Fruit fly (Drosophila melanogaster) whole organism, adult: ENCODE results near the gene CG5866.

Experiments used
- CG11617 ChIP-seq: fragments of 200-800 bp; sonication (Bioruptor generic); optimal IDR thresholded peaks from 2 replicates; lab custom pipeline; 2017; ENCODE audit warnings: mild to moderate bottlenecking, missing biosample characterization, missing genetic modification reagents, missing genetic modification characterization
- CG12768 ChIP-seq: fragments of 200-800 bp; sonication (Bioruptor generic); optimal IDR thresholded peaks from 2 replicates; lab custom pipeline; 2017; ENCODE audit warnings: missing biosample characterization, missing genetic modification characterization, mild to moderate bottlenecking, moderate library complexity, missing genetic modification reagents
- CG14711 ChIP-seq: fragments of 200-800 bp; sonication (Bioruptor generic); optimal IDR thresholded peaks from 2 replicates; lab custom pipeline; 2018; ENCODE audit warnings: missing biosample characterization, mild to moderate bottlenecking, missing genetic modification characterization, moderate library complexity
- CG1620 ChIP-seq: fragments of 200-800 bp; sonication (Bioruptor generic); optimal IDR thresholded peaks from 2 replicates; lab custom pipeline; 2016; ENCODE audit warnings: missing biosample characterization, missing genetic modification characterization
- CG33017 ChIP-seq: fragments of 200-800 bp; sonication (Bioruptor generic); optimal IDR thresholded peaks from 2 replicates; lab custom pipeline; 2018; ENCODE audit warnings: missing biosample characterization, mild to moderate bottlenecking, missing genetic modification characterization, moderate library complexity
- CG5204 ChIP-seq: fragments of 200-800 bp; sonication (Bioruptor generic); optimal IDR thresholded peaks from 2 replicates; lab custom pipeline; 2016; ENCODE audit warnings: missing biosample characterization, missing genetic modification characterization
- CG7045 ChIP-seq: fragments of 200-800 bp; sonication (Bioruptor generic); optimal IDR thresholded peaks from 2 replicates; lab custom pipeline; 2017; ENCODE audit warnings: missing biosample characterization, mild to moderate bottlenecking, missing genetic modification characterization
- CG7101 ChIP-seq: fragments of 200-800 bp; sonication (Bioruptor generic); optimal IDR thresholded peaks from 2 replicates; lab custom pipeline; 2018; ENCODE audit warnings: missing biosample characterization, mild to moderate bottlenecking, missing genetic modification characterization, moderate library complexity
- Clk ChIP-seq: fragments of 200-800 bp; sonication (Bioruptor generic); optimal IDR thresholded peaks from 2 replicates; lab custom pipeline; 2017; ENCODE audit warnings: missing biosample characterization, missing genetic modification characterization
- Crg-1 ChIP-seq: fragments of 200-800 bp; sonication (Bioruptor generic); optimal IDR thresholded peaks from 2 replicates; lab custom pipeline; 2016; ENCODE audit warnings: missing biosample characterization, missing genetic modification characterization
- Hr96 ChIP-seq: fragments of 200-800 bp; sonication (Bioruptor generic); optimal IDR thresholded peaks from 2 replicates; lab custom pipeline; 2016; ENCODE audit warnings: missing biosample characterization, missing genetic modification characterization
- Mnt ChIP-seq: fragments of 200-800 bp; sonication (Bioruptor generic); optimal IDR thresholded peaks from 2 replicates; lab custom pipeline; 2016; ENCODE audit warnings: missing biosample characterization, mild to moderate bottlenecking, missing genetic modification characterization
- bab1 ChIP-seq: fragments of 200-800 bp; sonication (Bioruptor generic); optimal IDR thresholded peaks from 3 replicates; lab custom pipeline; 2019; ENCODE audit warnings: missing biosample characterization, mild to moderate bottlenecking, missing genetic modification characterization, moderate library complexity
- cic ChIP-seq: fragments of 200-800 bp; sonication (Bioruptor generic); optimal IDR thresholded peaks from 2 replicates; lab custom pipeline; 2017; ENCODE audit warnings: missing biosample characterization, mild to moderate bottlenecking, missing genetic modification characterization, moderate library complexity
- cnc ChIP-seq, 2 experiments: fragments of >200 bp; optimal IDR thresholded peaks; 2 replicates each; lab custom pipeline; 2017
- kay ChIP-seq: fragments of 200-800 bp; sonication (Bioruptor generic); peaks from one replicate; lab custom pipeline; 2016; ENCODE audit warnings: missing biosample characterization, missing genetic modification characterization, borderline replicate concordance
- ovo ChIP-seq: fragments of 200-800 bp; sonication (Bioruptor generic); optimal IDR thresholded peaks from 2 replicates; lab custom pipeline; 2016; ENCODE audit warnings: missing biosample characterization, missing genetic modification characterization
- pad ChIP-seq: fragments of 200-800 bp; sonication (Bioruptor generic); optimal IDR thresholded peaks from 3 replicates; lab custom pipeline; 2017; ENCODE audit warnings: missing biosample characterization, missing genetic modification characterization, mild to moderate bottlenecking, moderate library complexity, missing genetic modification reagents
- tj ChIP-seq: fragments of 200-800 bp; sonication (Bioruptor generic); optimal IDR thresholded peaks from 3 replicates; lab custom pipeline; 2017; ENCODE audit warnings: missing biosample characterization, mild to moderate bottlenecking, missing genetic modification characterization, moderate library complexity
- toe ChIP-seq: fragments of 200-800 bp; sonication (Bioruptor generic); optimal IDR thresholded peaks from 2 replicates; lab custom pipeline; 2016; ENCODE audit warnings: missing biosample characterization, missing genetic modification characterization

Gene CG5866

dm6 chr3R:17403618-17404017 is 11.9 kb upstream of the CG5866 start, which contains the start of gene CG34280:
Gene CG34280 (minus strand): TSS chr3R:17403718.
- TF ChIP-seq Clk (GFP tag; lab: Kevin White, UChicago) (no peak), kay (GFP tag; lab: Kevin White, UChicago) (peak; percentile 58)

DNA sequence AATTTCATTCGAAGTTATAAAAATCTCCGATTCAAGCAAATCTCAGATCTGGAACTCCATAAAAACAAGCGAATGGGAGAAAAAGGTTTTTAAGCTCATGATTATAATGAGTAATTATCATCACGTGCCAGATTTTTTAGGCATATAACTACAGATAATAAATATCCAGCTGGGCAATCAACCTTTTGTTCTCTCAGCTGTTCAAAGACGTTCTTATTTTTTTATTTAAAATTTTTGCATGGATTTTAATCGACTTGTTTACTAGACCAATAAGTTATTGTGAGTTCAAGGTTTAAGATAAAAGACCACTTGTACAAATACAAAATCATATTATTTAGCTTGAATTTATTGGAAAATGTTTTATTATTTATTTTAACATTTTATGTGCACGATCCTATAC is 11.4 kb upstream of the CG5866 start:
- no peak for TF ChIP-seq Hr96
- TF ChIP-seq CG5204, result no peak

DNA sequence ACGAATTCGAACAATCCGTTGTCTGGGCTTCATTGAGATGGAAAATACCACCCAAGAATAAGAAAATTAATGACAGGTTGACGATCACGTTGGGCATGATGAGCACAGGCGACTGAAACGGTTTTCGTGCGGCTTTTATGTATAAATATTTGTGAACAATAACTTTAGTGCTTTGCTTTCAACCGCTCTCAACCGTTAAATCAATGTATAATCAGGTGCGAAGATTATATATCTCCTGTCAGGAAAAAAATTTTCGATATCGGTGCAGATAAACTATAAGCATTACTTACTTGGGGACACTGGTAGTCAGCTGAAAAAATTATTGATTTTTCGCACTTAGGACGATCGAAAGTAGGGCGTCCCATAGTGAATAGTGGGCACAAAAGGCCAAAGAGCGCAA is 10.5 kb upstream of the CG5866 start, which contains the start of gene CG42823:
Gene CG42823 (minus strand): TSS at position 101 of the 400 bp plus-strand sequence.
- TF ChIP-seq toe (GFP tag; lab: Kevin White, UChicago) (no peak), CG14711 (no peak), CG5204 (no peak), Crg-1 (no peak), pad (GFP tag; lab: Kevin White, UChicago) (no peak), Mnt (GFP tag; lab: Kevin White, UChicago) (no peak), tj (no peak), cnc (optimal IDR thresholded peaks at IDR 0.05; lab: Kevin White, UChicago) (no peak), CG7101 (tag; lab: Kevin White, UChicago) (no peak)

dm6 chr3R:17406411-17406810 is 9.1 kb upstream of the CG5866 start, which contains the start of the genes CG42824 and CG42798:
Gene CG42824 (minus strand): TSS chr3R:17406511.
Gene CG42798 (plus strand): TSS chr3R:17406678.
- TF ChIP-seq kay (GFP tag; lab: Kevin White, UChicago) (no peak), CG1620 (GFP tag; lab: Kevin White, UChicago) (no peak)

DNA sequence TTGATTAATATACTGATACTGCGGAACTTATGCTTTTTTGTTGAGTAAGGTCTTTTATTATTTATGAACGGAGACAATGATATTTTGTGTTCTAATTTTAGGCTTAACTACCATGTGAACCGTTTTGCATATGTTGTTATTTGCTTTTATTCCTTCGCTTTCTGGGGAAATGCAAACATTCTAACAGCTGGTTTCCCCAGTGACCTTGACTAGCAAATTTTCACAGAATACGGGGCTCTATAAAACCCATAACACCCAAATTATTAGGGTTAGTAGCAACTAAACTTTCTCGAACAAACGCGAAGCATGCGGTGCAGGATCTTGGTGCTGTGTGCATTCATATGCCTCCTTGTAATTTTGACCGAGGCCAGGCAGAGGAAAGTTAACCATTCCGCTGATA is 8.0 kb upstream of the CG5866 start, which contains the start of gene CG17283:
Gene CG17283 (plus strand): TSS at position 301 of the 400 bp plus-strand sequence.
- no peak for TF ChIP-seq CG33017 (tag; lab: Kevin White, UChicago)
- no peak for TF ChIP-seq Hr96
- TF ChIP-seq CG11617 (GFP tag; lab: Kevin White, UChicago), result no peak
- no peak for TF ChIP-seq Clk (GFP tag; lab: Kevin White, UChicago)
- TF ChIP-seq kay (GFP tag; lab: Kevin White, UChicago), result no peak
- TF ChIP-seq pad (GFP tag; lab: Kevin White, UChicago), result no peak
- no peak for TF ChIP-seq Mnt (GFP tag; lab: Kevin White, UChicago)
- no peak for TF ChIP-seq CG7045 (GFP tag; lab: Kevin White, UChicago)
- TF ChIP-seq ovo (GFP tag; lab: Kevin White, UChicago), result no peak
- TF ChIP-seq CG5204, result no peak
- TF ChIP-seq cic (GFP tag; lab: Kevin White, UChicago), result no peak
- TF ChIP-seq cnc (optimal IDR thresholded peaks at IDR 0.05; lab: Kevin White, UChicago), result no peak
- no peak for TF ChIP-seq CG12768 (GFP tag; lab: Kevin White, UChicago)
- no peak for TF ChIP-seq CG14711
- no peak for TF ChIP-seq CG1620 (GFP tag; lab: Kevin White, UChicago)
- TF ChIP-seq tj, result no peak
- no peak for TF ChIP-seq Crg-1
- no peak for TF ChIP-seq CG7101 (tag; lab: Kevin White, UChicago)

DNA sequence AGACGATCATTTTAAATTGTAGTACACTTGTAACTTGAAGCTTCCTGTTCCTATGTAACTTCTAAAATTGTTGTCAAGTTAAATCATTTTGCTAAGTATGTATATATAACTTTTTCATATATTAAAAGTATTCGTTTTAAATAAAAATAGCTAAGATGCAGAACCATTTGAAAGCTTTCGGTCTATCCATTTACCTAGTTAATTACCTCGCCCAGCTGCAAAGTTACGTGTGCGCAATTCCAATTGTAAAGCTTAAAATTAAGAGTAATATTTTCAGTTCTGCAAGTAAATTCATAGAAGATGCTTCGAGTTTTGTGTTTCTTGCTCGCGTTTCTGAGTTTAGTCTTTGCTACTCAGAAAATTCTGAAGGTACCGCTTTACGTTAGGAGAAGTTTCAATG is 6.2 kb upstream of the CG5866 start, which contains the start of gene CG5860:
Gene CG5860 (plus strand): TSS at position 301 of the 400 bp plus-strand sequence.
- TF ChIP-seq Hr96, result no peak
- no peak for TF ChIP-seq bab1 (GFP tag; lab: Kevin White, UChicago)
- TF ChIP-seq CG5204, result no peak
- TF ChIP-seq ovo (GFP tag; lab: Kevin White, UChicago), result no peak
- no peak for TF ChIP-seq CG11617 (GFP tag; lab: Kevin White, UChicago)

dm6 chr3R:17410808-17411207 is 4.7 kb upstream of the CG5866 start, which contains the start of gene CG5863:
Gene CG5863 (plus strand): TSS chr3R:17411108.
- TF ChIP-seq CG33017 (tag; lab: Kevin White, UChicago), result no peak
- TF ChIP-seq Clk (GFP tag; lab: Kevin White, UChicago), result no peak
- TF ChIP-seq kay (GFP tag; lab: Kevin White, UChicago), result no peak
- no peak for TF ChIP-seq CG7101 (tag; lab: Kevin White, UChicago)
- TF ChIP-seq CG11617 (GFP tag; lab: Kevin White, UChicago), result no peak
- no peak for TF ChIP-seq ovo (GFP tag; lab: Kevin White, UChicago)
- no peak for TF ChIP-seq CG12768 (GFP tag; lab: Kevin White, UChicago)
- no peak for TF ChIP-seq CG5204
- TF ChIP-seq bab1 (GFP tag; lab: Kevin White, UChicago), result no peak
- TF ChIP-seq Crg-1, result no peak
- TF ChIP-seq CG14711, result no peak
- TF ChIP-seq CG1620 (GFP tag; lab: Kevin White, UChicago), result no peak

DNA sequence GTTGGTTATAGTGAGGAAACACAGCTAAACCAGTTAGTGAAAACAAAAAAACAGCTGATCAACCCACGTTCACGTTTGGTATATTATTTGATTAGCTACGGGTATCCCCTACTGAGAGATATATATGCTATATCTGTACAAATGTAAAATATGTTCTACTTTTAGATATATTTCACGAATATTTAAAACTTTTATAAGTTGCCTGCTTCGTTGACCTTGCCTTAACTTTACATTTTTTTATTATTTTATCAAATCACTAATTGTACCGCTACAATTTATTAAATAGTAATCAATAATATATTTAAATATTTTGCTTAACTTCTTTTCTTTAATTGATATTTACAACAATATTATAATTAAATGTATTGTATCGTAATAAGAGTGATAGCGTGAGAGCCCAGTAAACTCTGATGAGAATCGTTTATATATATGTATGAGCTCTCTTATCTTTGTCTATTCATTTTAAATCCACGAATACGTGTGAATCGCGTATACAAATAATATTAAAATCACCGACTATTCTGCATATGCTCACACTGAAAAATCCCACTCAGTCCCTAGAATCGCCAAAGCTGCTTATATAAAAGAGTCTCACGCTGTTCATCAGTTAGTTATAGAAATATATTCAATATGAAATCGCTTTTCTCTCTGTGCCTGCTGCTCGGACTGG is 2.9 kb upstream of the CG5866 start, which contains the start of gene CG42821:
Gene CG42821 (plus strand): TSS at position 620 of the 670 bp plus-strand sequence.
- TF ChIP-seq bab1 (GFP tag; lab: Kevin White, UChicago) (peak; percentile 23), CG14711 (peak; percentile 29), ovo (GFP tag; lab: Kevin White, UChicago) (no peak)
